Worm (Caenorhabditis elegans) whole organism, L4 larva: ENCODE data around the gene sor-1.

Experiments used
- D1046.2 ChIP-seq: fragments of 200-800 bp; sonication (Bioruptor generic); IDR thresholded peaks from 2 replicates; pipeline ENCODE4 v1.3.6; 2022; ENCODE audit warnings: missing genetic modification characterization, missing compliant biosample characterization
- F26F4.8 ChIP-seq: fragments of 200-800 bp; sonication (Bioruptor generic); conservative IDR thresholded peaks from 2 replicates; pipeline ENCODE4 v1.3.6; 2022; ENCODE audit warnings: missing genetic modification characterization, missing compliant biosample characterization
- F37D6.2 ChIP-seq: sonication (generic microtip); optimal IDR thresholded peaks from 2 replicates; lab custom pipeline; 2016; ENCODE audit warnings: mild to moderate bottlenecking, missing genetic modification characterization, missing compliant biosample characterization
- F49E8.2 ChIP-seq: sonication (generic microtip); optimal IDR thresholded peaks from 2 replicates; lab custom pipeline; 2016; ENCODE audit warnings: missing compliant biosample characterization, mild to moderate bottlenecking, missing genetic modification characterization, borderline replicate concordance
- R02D3.7 ChIP-seq: fragments of 150-350 bp; sonication (generic microtip); optimal IDR thresholded peaks from 3 replicates; lab custom pipeline; 2014; ENCODE audit warnings: missing biosample characterization, missing genetic modification characterization
- T26A8.4 ChIP-seq: fragments of 200-800 bp; sonication (Bioruptor generic); IDR thresholded peaks from 2 replicates; pipeline ENCODE4 v1.3.6; 2022; ENCODE audit warnings: missing genetic modification characterization, missing compliant biosample characterization
- Y105C5A.15 ChIP-seq: fragments of 200-800 bp; sonication (Bioruptor generic); IDR thresholded peaks from 2 replicates; pipeline ENCODE4 v1.3.6; 2022; ENCODE audit warnings: missing genetic modification characterization, missing compliant biosample characterization
- Y48G9A.11 ChIP-seq: fragments of 200-800 bp; sonication (Bioruptor generic); IDR thresholded peaks from 2 replicates; pipeline ENCODE4 v1.3.6; 2022; ENCODE audit warnings: missing genetic modification reagents, missing genetic modification characterization, missing compliant biosample characterization
- Y5F2A.4 ChIP-seq: fragments of 200-800 bp; sonication (Bioruptor generic); optimal IDR thresholded peaks from 2 replicates; lab custom pipeline; 2018; ENCODE audit warnings: mild to moderate bottlenecking, missing genetic modification characterization, missing compliant biosample characterization
- Y75B8A.6 ChIP-seq: fragments of 200-800 bp; sonication (Bioruptor generic); IDR thresholded peaks from 2 replicates; pipeline ENCODE4 v1.3.6; 2022; ENCODE audit warnings: missing genetic modification reagents, missing genetic modification characterization, missing compliant biosample characterization
- aha-1 ChIP-seq: fragments of 150-350 bp; peaks from one replicate; lab custom pipeline; 2014; ENCODE audit warnings: missing biosample characterization, missing genetic modification characterization
- arid-1 ChIP-seq: fragments of 200-800 bp; sonication (Bioruptor generic); conservative IDR thresholded peaks from 2 replicates; pipeline ENCODE4 v1.3.6; 2022; ENCODE audit warnings: missing genetic modification reagents, missing genetic modification characterization, missing compliant biosample characterization
- ceh-28 ChIP-seq: fragments of 150-350 bp; optimal IDR thresholded peaks from 2 replicates; lab custom pipeline; 2014; ENCODE audit warnings: missing biosample characterization, missing genetic modification reagents, missing genetic modification characterization
- ceh-32 ChIP-seq: sonication (generic microtip); optimal IDR thresholded peaks from 2 replicates; lab custom pipeline; 2016; ENCODE audit warnings: mild to moderate bottlenecking, missing genetic modification characterization, missing compliant biosample characterization; ENCODE audit not compliant: poor library complexity
- ceh-44 ChIP-seq: fragments of 200-800 bp; sonication (Bioruptor generic); IDR thresholded peaks from 2 replicates; pipeline ENCODE4 v1.3.6; 2022; ENCODE audit warnings: missing genetic modification reagents, missing genetic modification characterization, missing compliant biosample characterization
- ces-1 ChIP-seq: fragments of 150-350 bp; sonication (generic microtip); optimal IDR thresholded peaks from 4 replicates; lab custom pipeline; 2014; ENCODE audit warnings: missing biosample characterization, missing genetic modification reagents, missing genetic modification characterization
- cey-2 ChIP-seq: sonication (generic microtip); optimal IDR thresholded peaks from 3 replicates; lab custom pipeline; 2017; ENCODE audit warnings: missing genetic modification characterization, mild to moderate bottlenecking, missing compliant biosample characterization, antibody characterized with exemption, borderline replicate concordance; ENCODE audit not compliant: insufficient read depth
- daf-12 ChIP-seq: fragments of 150-350 bp; optimal IDR thresholded peaks from 2 replicates; lab custom pipeline; 2014; ENCODE audit warnings: missing biosample characterization, missing genetic modification reagents, missing genetic modification characterization
- daf-19 ChIP-seq: fragments of 200-800 bp; sonication (Bioruptor generic); conservative IDR thresholded peaks from 2 replicates; pipeline ENCODE4 v1.3.6; 2022; ENCODE audit warnings: missing genetic modification characterization, missing compliant biosample characterization
- dmd-6 ChIP-seq: fragments of 200-800 bp; sonication (Bioruptor generic); IDR thresholded peaks from 2 replicates; pipeline ENCODE4 v1.3.6; 2022; ENCODE audit warnings: missing genetic modification reagents, missing genetic modification characterization, missing compliant biosample characterization
- dpl-1 ChIP-seq: fragments of 150-350 bp; optimal IDR thresholded peaks from 2 replicates; lab custom pipeline; 2014; ENCODE audit warnings: missing biosample characterization, missing genetic modification reagents, missing genetic modification characterization
- egl-27 ChIP-seq: sonication (generic microtip); optimal IDR thresholded peaks from 3 replicates; lab custom pipeline; 2017; ENCODE audit warnings: missing biosample characterization, missing genetic modification reagents, missing genetic modification characterization
- egl-43 ChIP-seq: fragments of 200-800 bp; sonication (Bioruptor generic); IDR thresholded peaks from 2 replicates; pipeline ENCODE4 v1.3.6; 2022; ENCODE audit warnings: missing genetic modification reagents, missing genetic modification characterization, missing compliant biosample characterization
- hif-1 ChIP-seq, 2 experiments: sonication (generic microtip); optimal IDR thresholded peaks; 2 replicates each; lab custom pipeline; 2016 to 2017; ENCODE audit warnings: missing compliant biosample characterization in 2 of 2, missing genetic modification characterization in 2 of 2, missing genetic modification reagents in 2 of 2, missing genotype in 2 of 2, mild to moderate bottlenecking in 1 of 2
- hlh-30 ChIP-seq: sonication (generic microtip); optimal IDR thresholded peaks from 2 replicates; lab custom pipeline; 2017; ENCODE audit warnings: antibody characterized with exemption, mild to moderate bottlenecking, missing genetic modification characterization, missing compliant biosample characterization; ENCODE audit not compliant: insufficient read depth
- hmg-1.1 ChIP-seq: fragments of 200-800 bp; sonication (Bioruptor generic); IDR thresholded peaks from 2 replicates; pipeline ENCODE4 v1.3.6; 2022; ENCODE audit warnings: missing genetic modification reagents, missing genetic modification characterization, missing compliant biosample characterization
- lim-7 ChIP-seq: fragments of 200-800 bp; sonication (Bioruptor generic); IDR thresholded peaks from 2 replicates; pipeline ENCODE4 v1.3.6; 2022; ENCODE audit warnings: missing genetic modification characterization, missing compliant biosample characterization
- lin-1 ChIP-seq: fragments of 200-800 bp; sonication (Bioruptor generic); IDR thresholded peaks from 2 replicates; pipeline ENCODE4 v1.3.6; 2022; ENCODE audit warnings: missing genetic modification reagents, missing genetic modification characterization, missing compliant biosample characterization
- lin-13 ChIP-seq: fragments of 150-350 bp; optimal IDR thresholded peaks from 2 replicates; lab custom pipeline; 2014; ENCODE audit warnings: missing biosample characterization, missing genetic modification reagents, missing genetic modification characterization
- lin-29 ChIP-seq: fragments of 200-800 bp; sonication (Bioruptor generic); IDR thresholded peaks from 2 replicates; pipeline ENCODE4 v1.3.6; 2022; ENCODE audit warnings: missing genetic modification reagents, missing genetic modification characterization, missing compliant biosample characterization
- lir-3 ChIP-seq: sonication (generic microtip); optimal IDR thresholded peaks from 2 replicates; lab custom pipeline; 2016; ENCODE audit warnings: mild to moderate bottlenecking, missing genetic modification characterization, missing compliant biosample characterization
- madf-5 ChIP-seq, 2 experiments: fragments of 200-800 bp; sonication (Bioruptor generic); IDR thresholded peaks; 2 replicates each; pipeline ENCODE4 v1.3.6; 2022; ENCODE audit warnings: missing compliant biosample characterization in 2 of 2, missing genetic modification characterization in 2 of 2
- mes-2 ChIP-seq: sonication (generic microtip); optimal IDR thresholded peaks from 2 replicates; lab custom pipeline; 2016; ENCODE audit warnings: missing genotype, mild to moderate bottlenecking, missing genetic modification characterization, missing compliant biosample characterization; ENCODE audit not compliant: poor library complexity, severe bottlenecking
- nhr-102 ChIP-seq: sonication (generic microtip); optimal IDR thresholded peaks from 2 replicates; lab custom pipeline; 2016; ENCODE audit warnings: mild to moderate bottlenecking, missing genetic modification characterization, moderate library complexity, missing compliant biosample characterization
- nhr-11 ChIP-seq: fragments of 150-350 bp; optimal IDR thresholded peaks from 2 replicates; lab custom pipeline; 2014; ENCODE audit warnings: missing biosample characterization, missing genetic modification characterization
- nhr-42 ChIP-seq: fragments of 200-800 bp; sonication (Bioruptor generic); IDR thresholded peaks from 2 replicates; pipeline ENCODE4 v1.3.6; 2022; ENCODE audit warnings: missing genetic modification characterization, missing compliant biosample characterization
- nhr-48 ChIP-seq: sonication (generic microtip); optimal IDR thresholded peaks from 2 replicates; lab custom pipeline; 2016; ENCODE audit warnings: mild to moderate bottlenecking, missing genetic modification characterization, missing compliant biosample characterization
- pha-4 ChIP-seq, 2 experiments: fragments of 150-350 bp in 1 of 2; fragments of 200-800 bp in 1 of 2; sonication (Bioruptor generic) in 1 of 2; IDR thresholded peaks in 1 of 2; optimal IDR thresholded peaks in 1 of 2; 2 replicates each; pipeline versions ENCODE4 v1.3.6 to Lab custom; 2014 to 2022; ENCODE audit warnings: missing genetic modification characterization in 2 of 2, missing genetic modification reagents in 2 of 2, missing biosample characterization in 1 of 2, missing compliant biosample characterization in 1 of 2
- pqm-1 ChIP-seq: sonication (generic microtip); optimal IDR thresholded peaks from 2 replicates; lab custom pipeline; 2017; ENCODE audit warnings: missing biosample characterization, missing genetic modification characterization
- snpc-1.2 ChIP-seq: fragments of 200-800 bp; sonication (Bioruptor generic); IDR thresholded peaks from 2 replicates; pipeline ENCODE4 v1.3.6; 2022; ENCODE audit warnings: missing genetic modification reagents, missing genetic modification characterization, missing compliant biosample characterization
- spr-3 ChIP-seq: fragments of 200-800 bp; sonication (Bioruptor generic); optimal IDR thresholded peaks from 2 replicates; lab custom pipeline; 2018; ENCODE audit warnings: mild to moderate bottlenecking, missing genetic modification characterization, missing compliant biosample characterization
- tra-1 ChIP-seq: fragments of 200-800 bp; sonication (Bioruptor generic); IDR thresholded peaks from 2 replicates; pipeline ENCODE4 v1.3.6; 2022; ENCODE audit warnings: missing genetic modification reagents, missing genetic modification characterization, missing compliant biosample characterization
- unc-130 ChIP-seq: sonication (generic microtip); optimal IDR thresholded peaks from 2 replicates; lab custom pipeline; 2016; ENCODE audit warnings: missing genetic modification reagents, missing genetic modification characterization, missing compliant biosample characterization
- vab-7 ChIP-seq: fragments of 200-800 bp; sonication (Bioruptor generic); IDR thresholded peaks from 2 replicates; pipeline ENCODE4 v1.3.6; 2022; ENCODE audit warnings: missing genetic modification reagents, missing genetic modification characterization, missing compliant biosample characterization
- zag-1 ChIP-seq: fragments of 150-350 bp; optimal IDR thresholded peaks from 2 replicates; lab custom pipeline; 2014; ENCODE audit warnings: missing biosample characterization, missing genetic modification characterization
- ztf-11 ChIP-seq: fragments of 150-350 bp; optimal IDR thresholded peaks from 2 replicates; lab custom pipeline; 2014; ENCODE audit warnings: missing biosample characterization, missing genetic modification characterization

The sor-1 gene

DNA sequence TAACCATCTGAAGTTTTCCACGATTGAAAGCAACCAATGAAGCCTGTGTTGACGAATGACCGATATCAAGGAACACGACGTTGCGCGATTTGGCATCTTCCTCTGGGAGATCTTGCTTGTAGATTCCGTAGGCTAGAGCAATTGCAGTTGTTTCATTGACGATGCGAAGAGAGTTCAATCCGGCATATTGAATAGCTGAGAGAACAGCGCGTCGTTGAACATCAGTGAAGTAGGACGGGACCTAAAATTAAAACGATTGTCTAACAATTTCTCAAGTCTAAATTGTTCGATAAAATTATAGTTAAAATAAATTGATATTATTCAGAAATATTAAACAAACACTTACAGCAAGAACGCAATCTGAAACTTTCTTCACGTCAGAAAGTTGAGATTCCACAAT, 28.1 kb downstream of the sor-1 start:
- TF ChIP-seq snpc-1.2 (GFP tag; lab: Robert Waterston, UW) (0 out of 2 replicates have a peak, but pooled peaks have one; percentile 21), aha-1 (no peak), zag-1 (tag; lab: Kevin White, UChicago) (no peak), dmd-6 (GFP tag; lab: Robert Waterston, UW) (peak; percentile 6; the same call in 1 of the 2 replicates), pha-4 (GFP tag; IDR thresholded peaks at IDR 0.05; lab: Robert Waterston, UW) (peak; percentile 34; the same call in 1 of the 2 replicates), pha-4 (tag; optimal IDR thresholded peaks at IDR 0.05; lab: Kevin White, UChicago) (no peak), lim-7 (peak; percentile 63), lin-1 (GFP tag; lab: Robert Waterston, UW) (0 out of 2 replicates have a peak, but pooled peaks have one; percentile 29)

DNA sequence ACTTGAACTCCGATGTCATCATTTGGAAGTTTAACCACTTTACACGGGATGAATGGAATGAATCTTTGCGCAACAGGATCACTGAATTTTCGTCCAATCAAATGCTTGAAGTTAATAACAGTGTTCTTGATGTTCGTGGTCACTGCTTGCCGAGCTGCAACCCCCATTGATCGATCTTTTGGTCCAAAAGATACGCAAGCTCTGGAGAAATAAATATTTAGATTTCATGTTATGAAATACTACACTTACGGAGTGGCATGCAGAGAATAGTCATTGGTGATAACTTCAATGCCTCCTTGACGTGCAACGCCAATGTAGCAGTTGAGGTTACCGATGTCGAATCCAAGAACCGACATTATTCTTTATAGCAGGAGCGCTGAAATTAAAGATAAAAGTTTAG, 28.6 kb downstream of the sor-1 start, which contains the start of gene hsp-110:
hsp-110 (minus strand) TSS at position 376 of the 400 bp plus-strand sequence.
- TF ChIP-seq lin-13 (no peak), daf-19 (GFP tag; lab: Robert Waterston, UW) (no peak), Y5F2A.4 (GFP tag; lab: Kevin White, UChicago) (no peak), vab-7 (GFP tag; lab: Robert Waterston, UW) (peak; percentile 25; the same call in 1 of the 2 replicates), lim-7 (peak; percentile 84), pha-4 (GFP tag; IDR thresholded peaks at IDR 0.05; lab: Robert Waterston, UW) (no peak), pha-4 (tag; optimal IDR thresholded peaks at IDR 0.05; lab: Kevin White, UChicago) (no peak), Y105C5A.15 (no peak), egl-43 (GFP tag; lab: Robert Waterston, UW) (0 out of 2 replicates have a peak, but pooled peaks have one; percentile 22), arid-1 (GFP tag; lab: Robert Waterston, UW) (peak; percentile 21; the same call in 1 of the 2 replicates), F26F4.8 (0 out of 2 replicates have a peak, but pooled peaks have one; percentile 6)

DNA sequence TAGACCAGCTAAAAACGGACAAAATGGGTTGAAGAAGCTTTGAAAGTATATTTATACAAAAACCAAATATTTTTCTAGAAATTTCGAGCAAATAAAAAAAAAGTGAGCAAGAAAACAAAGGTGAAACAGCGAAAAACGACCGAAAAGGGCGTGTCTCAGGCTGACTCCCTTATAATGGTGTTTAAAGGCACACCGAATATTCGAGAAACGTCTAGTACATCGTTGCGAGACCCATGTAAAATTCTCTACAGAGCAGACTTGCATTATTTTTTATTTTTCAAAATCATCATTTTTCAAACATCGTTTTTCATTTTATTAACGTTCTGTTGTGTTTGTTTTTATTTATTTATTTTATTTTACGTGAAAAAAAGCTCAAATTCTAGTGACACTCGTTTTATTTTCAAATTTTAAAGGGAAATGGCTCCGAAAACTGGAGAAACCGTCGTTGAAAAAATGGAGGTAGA, 29.0 kb downstream of the sor-1 start, which contains the start of gene rpn-3:
rpn-3 (plus strand) TSS at position 414 of the 464 bp plus-strand sequence.
- TF ChIP-seq nhr-48 (tag; lab: Kevin White, UChicago) = peak; percentile 74
- peak; percentile 36 for TF ChIP-seq ceh-32 (tag; lab: Kevin White, UChicago)
- TF ChIP-seq F37D6.2 (tag; lab: Kevin White, UChicago) = peak; percentile 88
- TF ChIP-seq ztf-11 (tag; lab: Kevin White, UChicago) = no peak
- TF ChIP-seq hif-1 (tag; optimal IDR thresholded peaks at IDR 0.05; lab: Kevin White, UChicago) = peak; percentile 74 to 81
- peak; percentile 91 for TF ChIP-seq tra-1 (GFP tag; lab: Robert Waterston, UW)
- TF ChIP-seq madf-5 (GFP tag; IDR thresholded peaks at IDR 0.05; lab: Robert Waterston, UW) = no peak
- peak; percentile 84 for TF ChIP-seq hmg-1.1 (GFP tag; lab: Robert Waterston, UW)
- peak; percentile 79 for TF ChIP-seq Y48G9A.11 (GFP tag; lab: Robert Waterston, UW)
- no peak for TF ChIP-seq R02D3.7 (tag; lab: Kevin White, UChicago)
- peak; percentile 24 for TF ChIP-seq ces-1 (GFP tag; lab: Kevin White, UChicago)
- TF ChIP-seq lin-29 (GFP tag; lab: Robert Waterston, UW) = peak; percentile 74
- TF ChIP-seq ceh-28 = no peak
- TF ChIP-seq nhr-11 (tag; lab: Kevin White, UChicago) = peak; percentile 98
- peak; percentile 87 for TF ChIP-seq F49E8.2 (tag; lab: Kevin White, UChicago)
- TF ChIP-seq pqm-1 (tag; lab: Kevin White, UChicago) = peak; percentile 42
- TF ChIP-seq cey-2 (tag; lab: Kevin White, UChicago) = no peak
- peak; percentile 72; the same call in 1 of the 2 replicates for TF ChIP-seq nhr-42
- peak; percentile 91 for TF ChIP-seq nhr-102 (tag; lab: Kevin White, UChicago)
- 0 out of 2 replicates have a peak, but pooled peaks have one; percentile 8 for TF ChIP-seq Y75B8A.6 (GFP tag; lab: Robert Waterston, UW)
- peak; percentile 96 for TF ChIP-seq T26A8.4 (GFP tag; lab: Robert Waterston, UW)
- TF ChIP-seq daf-12 (tag; lab: Kevin White, UChicago) = no peak
- TF ChIP-seq lir-3 (tag; lab: Kevin White, UChicago) = peak; percentile 61
- TF ChIP-seq egl-27 (tag; lab: Kevin White, UChicago) = no peak
- peak; percentile 74 for TF ChIP-seq unc-130
- no peak for TF ChIP-seq D1046.2 (GFP tag; lab: Robert Waterston, UW)
- TF ChIP-seq hlh-30 (tag; lab: Kevin White, UChicago) = peak; percentile 94
- TF ChIP-seq ceh-44 (GFP tag; lab: Robert Waterston, UW) = no peak
- peak; percentile 78 for TF ChIP-seq spr-3
- TF ChIP-seq dpl-1 (GFP tag; lab: Kevin White, UChicago) = peak; percentile 89
- TF ChIP-seq mes-2 (tag; lab: Kevin White, UChicago) = peak; percentile 95
